Worm (Caenorhabditis elegans): Measurements from ENCODE around the gene T21E8.7.

Gene T21E8.7

ce11 chrX:10883203-10883602, at the start of gene T21E8.7:
Gene T21E8.7, plus strand, starts transcription at chrX:10883503.
- TF ChIP-seq flt-1 (GFP tag; IDR thresholded peaks at IDR 0.05) (no peak), ets-7 (tag; optimal IDR thresholded peaks at IDR 0.05) (no peak), hmbx-1 (tag; optimal IDR thresholded peaks at IDR 0.05) (no peak), F13C5.2 (tag; optimal IDR thresholded peaks at IDR 0.05) (no peak), B0310.2 (tag; optimal IDR thresholded peaks at IDR 0.05) (no peak), pes-1 (GFP tag; IDR thresholded peaks at IDR 0.05) (no peak), hmg-4 (GFP tag; optimal IDR thresholded peaks at IDR 0.05) (no peak), tbx-37 (GFP tag; conservative IDR thresholded peaks at IDR 0.05) (no peak)

ce11 chrX:10834568-10834967, 48.7 kb upstream of the T21E8.7 start:
- TF ChIP-seq flt-1 (GFP tag; IDR thresholded peaks at IDR 0.05), result no peak
- TF ChIP-seq sea-1 (GFP tag; conservative IDR thresholded peaks at IDR 0.05), result no peak
- TF ChIP-seq F13C5.2 (tag; optimal IDR thresholded peaks at IDR 0.05), result no peak
- TF ChIP-seq aly-1 (tag; optimal IDR thresholded peaks at IDR 0.05), result no peak
- TF ChIP-seq ets-7 (tag; optimal IDR thresholded peaks at IDR 0.05), result no peak
- no peak for TF ChIP-seq hmbx-1 (tag; optimal IDR thresholded peaks at IDR 0.05)
- no peak for TF ChIP-seq ama-1 (optimal IDR thresholded peaks at IDR 0.05)
- no peak for TF ChIP-seq B0310.2 (tag; optimal IDR thresholded peaks at IDR 0.05)
- no peak for TF ChIP-seq tbx-37 (GFP tag; conservative IDR thresholded peaks at IDR 0.05)
- TF ChIP-seq hmg-4 (GFP tag; optimal IDR thresholded peaks at IDR 0.05), result no peak
- no peak for TF ChIP-seq tbx-11 (GFP tag; IDR thresholded peaks at IDR 0.05)
- no peak for TF ChIP-seq hnd-1 (tag; optimal IDR thresholded peaks at IDR 0.05)
- TF ChIP-seq ceh-36 (tag; optimal IDR thresholded peaks at IDR 0.05), result no peak
- TF ChIP-seq pes-1 (GFP tag; IDR thresholded peaks at IDR 0.05), result no peak
- no peak for TF ChIP-seq tra-4 (tag; optimal IDR thresholded peaks at IDR 0.05)
- no peak for TF ChIP-seq scrt-1 (GFP tag; IDR thresholded peaks at IDR 0.05)
- TF ChIP-seq ceh-13 (GFP tag; optimal IDR thresholded peaks at IDR 0.05), result no peak

ce11 chrX:10837609-10838008, 45.7 kb upstream of the T21E8.7 start:
- TF ChIP-seq ama-1 (optimal IDR thresholded peaks at IDR 0.05), result no peak
- peak; percentile 26 for TF ChIP-seq ceh-36 (tag; optimal IDR thresholded peaks at IDR 0.05)

ce11 chrX:10838550-10838949, 44.8 kb upstream of the T21E8.7 start, which contains the start of gene plc-1:
Gene plc-1, minus strand, starts transcription at chrX:10838650.
- no peak for TF ChIP-seq scrt-1 (GFP tag; IDR thresholded peaks at IDR 0.05)
- no peak for TF ChIP-seq pes-1 (GFP tag; IDR thresholded peaks at IDR 0.05)
- no peak for TF ChIP-seq hmg-4 (GFP tag; optimal IDR thresholded peaks at IDR 0.05)
- no peak for TF ChIP-seq tbx-37 (GFP tag; conservative IDR thresholded peaks at IDR 0.05)
- no peak for TF ChIP-seq ama-1 (optimal IDR thresholded peaks at IDR 0.05)
- TF ChIP-seq flt-1 (GFP tag; IDR thresholded peaks at IDR 0.05), result no peak
- TF ChIP-seq ceh-36 (tag; optimal IDR thresholded peaks at IDR 0.05), result no peak
- TF ChIP-seq F13C5.2 (tag; optimal IDR thresholded peaks at IDR 0.05), result no peak
- no peak for TF ChIP-seq sea-1 (GFP tag; conservative IDR thresholded peaks at IDR 0.05)
- TF ChIP-seq aly-1 (tag; optimal IDR thresholded peaks at IDR 0.05), result no peak
- no peak for TF ChIP-seq hnd-1 (tag; optimal IDR thresholded peaks at IDR 0.05)
- TF ChIP-seq tra-4 (tag; optimal IDR thresholded peaks at IDR 0.05), result no peak
- no peak for TF ChIP-seq tbx-11 (GFP tag; IDR thresholded peaks at IDR 0.05)
- TF ChIP-seq ceh-13 (GFP tag; optimal IDR thresholded peaks at IDR 0.05), result no peak
- TF ChIP-seq hmbx-1 (tag; optimal IDR thresholded peaks at IDR 0.05), result no peak

ce11 chrX:10844137-10844536, 39.2 kb upstream of the T21E8.7 start:
- no peak for TF ChIP-seq B0310.2 (tag; optimal IDR thresholded peaks at IDR 0.05)
- 0 out of 2 replicates have a peak, but pooled peaks have one; percentile 35 for TF ChIP-seq pes-1 (GFP tag; IDR thresholded peaks at IDR 0.05)
- peak; percentile 43 for TF ChIP-seq ceh-36 (tag; optimal IDR thresholded peaks at IDR 0.05)

- TF ChIP-seq ceh-13 (GFP tag; optimal IDR thresholded peaks at IDR 0.05) (no peak), ceh-36 (tag; optimal IDR thresholded peaks at IDR 0.05) (peak; percentile 19)
These were observed 38.5 kb upstream of the T21E8.7 start, which contains the start of gene C05A9.2 for ce11 chrX:10844602-10845354. Gene C05A9.2, minus strand, starts transcription at chrX:10844674.

- TF ChIP-seq ceh-36 (tag; optimal IDR thresholded peaks at IDR 0.05) (no peak), hmg-4 (GFP tag; optimal IDR thresholded peaks at IDR 0.05) (no peak), flt-1 (GFP tag; IDR thresholded peaks at IDR 0.05) (no peak), ama-1 (optimal IDR thresholded peaks at IDR 0.05) (no peak), tra-4 (tag; optimal IDR thresholded peaks at IDR 0.05) (no peak), B0310.2 (tag; optimal IDR thresholded peaks at IDR 0.05) (no peak), aly-1 (tag; optimal IDR thresholded peaks at IDR 0.05) (no peak), hmbx-1 (tag; optimal IDR thresholded peaks at IDR 0.05) (no peak), scrt-1 (GFP tag; IDR thresholded peaks at IDR 0.05) (no peak), ets-7 (tag; optimal IDR thresholded peaks at IDR 0.05) (no peak), hnd-1 (tag; optimal IDR thresholded peaks at IDR 0.05) (no peak), ceh-13 (GFP tag; optimal IDR thresholded peaks at IDR 0.05) (no peak), tbx-37 (GFP tag; conservative IDR thresholded peaks at IDR 0.05) (no peak), tbx-11 (GFP tag; IDR thresholded peaks at IDR 0.05) (no peak), sea-1 (GFP tag; conservative IDR thresholded peaks at IDR 0.05) (no peak), pes-1 (GFP tag; IDR thresholded peaks at IDR 0.05) (no peak), F13C5.2 (tag; optimal IDR thresholded peaks at IDR 0.05) (no peak)
These were observed 36.4 kb upstream of the T21E8.7 start for ce11 chrX:10846898-10847297.

- TF ChIP-seq hmg-4 (GFP tag; optimal IDR thresholded peaks at IDR 0.05) (no peak), sea-1 (GFP tag; conservative IDR thresholded peaks at IDR 0.05) (no peak), scrt-1 (GFP tag; IDR thresholded peaks at IDR 0.05) (no peak), tra-4 (tag; optimal IDR thresholded peaks at IDR 0.05) (no peak), B0310.2 (tag; optimal IDR thresholded peaks at IDR 0.05) (no peak), tbx-37 (GFP tag; conservative IDR thresholded peaks at IDR 0.05) (no peak), pes-1 (GFP tag; IDR thresholded peaks at IDR 0.05) (no peak)
These were observed 32.1 kb upstream of the T21E8.7 start for ce11 chrX:10851202-10851601.

All from whole organism, early embryonic.